Worm (Caenorhabditis elegans): ENCODE measurements around the gene F56F10.1.

F56F10.1 gene

ce11 chrX:863478-863877, 8.9 kb upstream of the F56F10.1 start, which contains the start of gene cdo-1:
TSS of gene cdo-1 (minus strand) at chrX:863578.
- TF ChIP-seq ceh-34 (tag; optimal IDR thresholded peaks at IDR 0.05) = no peak
- no peak for TF ChIP-seq zip-5 (tag; optimal IDR thresholded peaks at IDR 0.05)
- no peak for TF ChIP-seq C08G9.2 (tag; optimal IDR thresholded peaks at IDR 0.05)
- TF ChIP-seq hlh-15 (tag; optimal IDR thresholded peaks at IDR 0.05) = no peak
- no peak for TF ChIP-seq ceh-18 (tag; optimal IDR thresholded peaks at IDR 0.05)
- TF ChIP-seq K09A11.1 (tag; optimal IDR thresholded peaks at IDR 0.05; ENCODE audit: insufficient read depth) = no peak
- no peak for TF ChIP-seq che-1 (tag; optimal IDR thresholded peaks at IDR 0.05)
- no peak for TF ChIP-seq madf-2 (tag; optimal IDR thresholded peaks at IDR 0.05)
- no peak for TF ChIP-seq ceh-2 (tag; optimal IDR thresholded peaks at IDR 0.05)

- TF ChIP-seq elt-2 (tag; optimal IDR thresholded peaks at IDR 0.05) = peak; percentile 77
- no peak for TF ChIP-seq lin-11 (tag; optimal IDR thresholded peaks at IDR 0.05)
Measured at ce11 chrX:864293-864731, 8.1 kb upstream of the F56F10.1 start.

DNA sequence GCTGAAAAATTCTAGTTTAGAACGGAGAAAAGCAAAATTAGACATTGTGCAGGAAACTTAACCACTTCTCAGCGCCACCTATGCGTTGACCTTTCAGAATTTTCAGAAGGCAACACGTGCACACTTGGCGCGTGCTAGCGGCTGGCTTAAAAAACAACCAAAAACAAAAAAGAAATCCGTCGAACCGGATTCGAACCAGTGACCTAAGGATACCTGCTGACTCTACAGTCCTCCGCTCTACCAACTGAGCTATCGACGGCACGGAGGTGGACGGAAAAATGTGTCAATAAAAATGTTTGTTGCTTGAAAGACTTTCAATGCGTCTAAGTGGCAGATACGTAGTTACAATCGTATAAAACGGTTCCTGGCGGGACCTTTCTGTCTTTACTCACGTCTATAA, 7.2 kb upstream of the F56F10.1 start:
- TF ChIP-seq ceh-24 (tag; optimal IDR thresholded peaks at IDR 0.05) (no peak), syd-9 (tag; optimal IDR thresholded peaks at IDR 0.05) (no peak)

ce11 chrX:871020-871419, 1.4 kb upstream of the F56F10.1 start, which contains the start of gene lgl-1:
TSS of gene lgl-1 (minus strand) at chrX:871089.
- TF ChIP-seq pax-1 (tag; optimal IDR thresholded peaks at IDR 0.05) (no peak), ceh-18 (tag; optimal IDR thresholded peaks at IDR 0.05) (no peak), unc-55 (GFP tag; optimal IDR thresholded peaks at IDR 0.05) (peak; percentile 46), unc-42 (tag; optimal IDR thresholded peaks at IDR 0.05) (peak; percentile 27), ceh-48 (tag; optimal IDR thresholded peaks at IDR 0.05) (no peak), sdc-2 (tag; optimal IDR thresholded peaks at IDR 0.05) (peak; percentile 75), K09A11.1 (tag; optimal IDR thresholded peaks at IDR 0.05; ENCODE audit: insufficient read depth) (peak; percentile 43), odd-2 (tag; optimal IDR thresholded peaks at IDR 0.05) (no peak), C38D4.7 (GFP tag; optimal IDR thresholded peaks at IDR 0.05) (no peak), C08G9.2 (tag; optimal IDR thresholded peaks at IDR 0.05) (peak; percentile 27), zip-5 (tag; optimal IDR thresholded peaks at IDR 0.05) (no peak), ceh-24 (tag; optimal IDR thresholded peaks at IDR 0.05) (no peak), ceh-45 (GFP tag; IDR thresholded peaks at IDR 0.05) (no peak), ceh-2 (tag; optimal IDR thresholded peaks at IDR 0.05) (no peak), ceh-30 (tag; optimal IDR thresholded peaks at IDR 0.05) (no peak), F13H6.1 (tag; optimal IDR thresholded peaks at IDR 0.05) (no peak), mec-3 (tag; optimal IDR thresholded peaks at IDR 0.05; ENCODE audit: borderline replicate concordance) (no peak), tbx-2 (tag; optimal IDR thresholded peaks at IDR 0.05) (peak; percentile 73), pha-4 (tag; optimal IDR thresholded peaks at IDR 0.05) (no peak), gmeb-2 (tag; optimal IDR thresholded peaks at IDR 0.05) (no peak), npax-4 (tag; optimal IDR thresholded peaks at IDR 0.05) (no peak), ahr-1 (tag; optimal IDR thresholded peaks at IDR 0.05) (no peak), hlh-8 (tag; optimal IDR thresholded peaks at IDR 0.05) (peak; percentile 16), pqm-1 (tag; optimal IDR thresholded peaks at IDR 0.05) (no peak), eyg-1 (tag; optimal IDR thresholded peaks at IDR 0.05) (no peak), lin-11 (tag; optimal IDR thresholded peaks at IDR 0.05) (no peak), syd-9 (tag; optimal IDR thresholded peaks at IDR 0.05) (no peak), dmd-4 (tag; optimal IDR thresholded peaks at IDR 0.05; ENCODE audit: borderline replicate concordance) (no peak), ztf-16 (tag; optimal IDR thresholded peaks at IDR 0.05) (no peak), hlh-15 (tag; optimal IDR thresholded peaks at IDR 0.05) (no peak), pat-9 (tag; optimal IDR thresholded peaks at IDR 0.05) (no peak), ceh-14 (tag; optimal IDR thresholded peaks at IDR 0.05) (no peak), sox-4 (tag; optimal IDR thresholded peaks at IDR 0.05) (no peak), pros-1 (tag; optimal IDR thresholded peaks at IDR 0.05) (peak; percentile 37), hlh-6 (tag; optimal IDR thresholded peaks at IDR 0.05) (peak; percentile 22), nfya-1 (tag; optimal IDR thresholded peaks at IDR 0.05) (peak; percentile 39), che-1 (tag; optimal IDR thresholded peaks at IDR 0.05) (no peak), fkh-10 (GFP tag; optimal IDR thresholded peaks at IDR 0.05) (peak; percentile 4), ets-4 (tag; optimal IDR thresholded peaks at IDR 0.05) (no peak), tbx-7 (tag; optimal IDR thresholded peaks at IDR 0.05) (no peak), ref-2 (tag; optimal IDR thresholded peaks at IDR 0.05) (peak; percentile 69), Y22D7AL.16 (tag; optimal IDR thresholded peaks at IDR 0.05) (no peak), ceh-19 (GFP tag; optimal IDR thresholded peaks at IDR 0.05) (peak; percentile 36)
